Worm (Caenorhabditis elegans) whole organism, dauer: ENCODE data around the gene dmsr-1.
"Not testable (repeated sequence)": the region's sequence is repeated elsewhere in the genome, so short reads cannot be mapped to it uniquely, and the experiment has no call there.

Experiments used
- unc-62 ChIP-seq: sonication (generic microtip); optimal IDR thresholded peaks from 2 replicates; lab custom pipeline; 2017; ENCODE audit warnings: missing biosample characterization, missing genetic modification reagents, missing genetic modification characterization

Gene dmsr-1

DNA sequence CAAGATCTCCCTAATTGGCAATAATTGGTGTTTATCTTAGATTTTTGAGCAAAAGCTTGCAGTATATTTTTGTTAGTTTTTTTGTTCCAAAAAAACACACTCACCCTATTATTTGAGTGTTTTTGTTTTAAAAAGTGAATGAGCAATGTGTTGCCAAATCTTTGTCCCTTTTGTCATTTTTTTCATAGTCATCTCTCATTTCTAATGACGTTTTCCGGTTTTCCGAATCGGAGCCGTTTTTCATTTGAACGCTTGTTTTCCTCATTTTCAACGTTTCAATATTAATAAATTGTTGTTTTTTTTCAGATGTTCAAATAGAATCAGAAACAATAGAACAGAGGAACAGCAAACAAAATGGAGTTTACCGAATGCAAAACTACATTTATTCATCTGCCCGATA is at the start of gene dmsr-1:
Gene dmsr-1 (plus strand): TSS at position 301 of the 400 bp plus-strand sequence.
- TF ChIP-seq unc-62 (GFP tag; lab: Kevin White, UChicago): no peak

DNA sequence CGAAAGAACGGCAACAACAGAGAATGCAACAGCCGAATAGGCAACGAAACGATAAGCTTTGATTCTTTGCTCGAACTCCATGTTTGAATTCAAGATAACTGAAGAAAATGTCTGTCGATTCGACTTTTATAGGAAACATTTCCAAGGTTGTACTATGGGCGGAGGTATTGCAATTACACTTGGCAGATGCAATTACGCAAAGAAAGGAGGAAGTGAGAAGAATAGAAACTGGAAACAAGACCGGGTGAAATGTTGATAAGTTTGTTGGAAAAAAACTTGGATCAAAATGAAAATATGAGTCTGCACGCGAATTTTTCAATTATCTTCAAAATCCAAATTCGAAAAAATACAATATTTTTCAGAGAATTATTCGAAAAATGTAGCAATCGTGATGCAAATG is 48.8 kb upstream of the dmsr-1 start, which contains the start of gene col-155:
Gene col-155 (minus strand): TSS at position 101 of the 400 bp plus-strand sequence.
- TF ChIP-seq unc-62 (GFP tag; lab: Kevin White, UChicago): no peak

ce11 chrV:11390394-11390793 is 48.2 kb upstream of the dmsr-1 start, which contains the start of the genes K03B8.11 and K03B8.14:
TSS of gene K03B8.11 (minus strand) at chrV:11390494.
TSS of gene K03B8.14 (plus strand) at chrV:11390503.
- TF ChIP-seq unc-62 (GFP tag; lab: Kevin White, UChicago): no peak

ce11 chrV:11392020-11392419 is 46.5 kb upstream of the dmsr-1 start, which contains the start of gene nas-16:
TSS of gene nas-16 (plus strand) at chrV:11392320.
- TF ChIP-seq unc-62 (GFP tag; lab: Kevin White, UChicago): no peak

ce11 chrV:11395024-11395423 is 43.5 kb upstream of the dmsr-1 start, which contains the start of gene K03B8.4:
TSS of gene K03B8.4 (minus strand) at chrV:11395124.
- not testable (repeated sequence) for TF ChIP-seq unc-62 (GFP tag; lab: Kevin White, UChicago)

DNA sequence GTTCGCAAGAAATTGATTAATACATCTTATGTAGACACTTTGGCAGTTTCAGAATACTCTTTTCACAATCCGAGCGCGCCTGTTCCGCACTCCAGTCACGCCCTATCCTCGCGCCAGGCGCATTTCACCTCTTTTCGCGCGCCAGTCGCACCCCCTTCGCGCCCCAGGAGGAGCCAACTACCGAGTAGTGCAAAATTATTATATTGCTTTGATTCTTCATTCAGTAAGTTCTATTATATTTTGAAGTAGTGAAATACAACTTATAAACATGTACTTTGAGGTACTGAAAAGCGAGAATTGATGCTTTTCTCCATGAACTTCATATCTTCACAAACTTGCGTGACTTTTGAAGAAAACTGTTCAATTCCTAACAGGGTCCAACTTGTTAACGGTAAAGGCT is 42.4 kb upstream of the dmsr-1 start, which contains the start of gene nas-18:
Gene nas-18 (plus strand): TSS at position 301 of the 400 bp plus-strand sequence.
- not testable (repeated sequence) for TF ChIP-seq unc-62 (GFP tag; lab: Kevin White, UChicago)

DNA sequence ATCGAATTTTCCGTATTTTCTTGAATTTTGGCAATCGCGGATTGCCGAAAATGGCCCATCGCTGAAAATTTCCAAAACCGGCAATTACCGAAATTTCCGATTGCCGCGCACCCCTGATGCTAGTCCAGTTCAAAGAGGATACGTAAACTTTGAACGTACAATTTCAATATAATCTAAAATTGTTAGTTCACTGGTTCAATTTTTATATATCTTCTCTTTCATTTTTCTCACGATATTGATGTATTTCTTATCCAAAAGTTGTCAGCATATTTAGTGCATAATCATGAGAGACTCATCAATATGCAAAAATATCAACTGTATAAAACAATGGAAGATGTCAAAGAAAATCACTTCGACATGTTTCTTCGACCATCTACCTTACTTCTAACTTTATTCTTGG is 39.9 kb upstream of the dmsr-1 start, which contains the start of gene nas-17:
Gene nas-17 (plus strand): TSS at position 301 of the 400 bp plus-strand sequence.
- TF ChIP-seq unc-62 (GFP tag; lab: Kevin White, UChicago): no peak

DNA sequence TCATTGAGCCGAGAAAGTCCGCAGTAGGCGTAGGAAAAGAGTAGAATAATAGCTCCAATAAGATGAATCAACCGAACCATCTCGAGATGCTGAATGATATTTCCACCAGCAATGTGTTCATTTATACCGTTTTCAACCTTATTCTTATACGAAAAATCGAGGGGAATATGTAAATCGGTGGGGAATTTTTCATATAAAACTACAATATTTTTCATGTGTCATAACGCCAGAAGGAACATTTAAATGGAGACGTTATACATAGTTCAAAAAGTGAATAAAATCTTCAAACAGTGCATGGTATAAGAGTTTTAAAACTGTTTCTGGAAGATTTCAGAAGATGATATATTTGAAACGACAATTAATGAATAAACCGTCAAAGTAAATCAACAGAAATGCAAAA is 36.0 kb upstream of the dmsr-1 start, which contains the start of gene nas-19:
Gene nas-19 (minus strand): TSS at position 101 of the 400 bp plus-strand sequence.
- no peak for TF ChIP-seq unc-62 (GFP tag; lab: Kevin White, UChicago)

DNA sequence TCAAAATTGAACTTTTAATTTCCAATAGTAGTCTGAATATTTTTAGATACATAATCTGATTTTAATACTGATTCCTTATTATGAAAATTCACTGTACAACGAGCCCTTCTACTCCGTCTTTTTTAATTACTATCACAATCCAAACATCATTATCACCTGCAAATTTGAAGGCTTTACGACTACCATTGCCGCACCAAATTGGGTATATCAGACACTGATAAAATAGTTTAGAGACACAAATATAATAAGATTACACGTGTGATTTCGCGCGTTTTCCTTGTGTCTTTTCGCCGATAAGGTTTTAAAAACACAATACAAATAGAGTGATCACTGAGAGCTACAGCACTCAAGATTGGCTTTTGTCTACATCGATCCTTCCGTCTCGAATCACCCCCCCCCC is 35.5 kb upstream of the dmsr-1 start:
- TF ChIP-seq unc-62 (GFP tag; lab: Kevin White, UChicago): no peak

DNA sequence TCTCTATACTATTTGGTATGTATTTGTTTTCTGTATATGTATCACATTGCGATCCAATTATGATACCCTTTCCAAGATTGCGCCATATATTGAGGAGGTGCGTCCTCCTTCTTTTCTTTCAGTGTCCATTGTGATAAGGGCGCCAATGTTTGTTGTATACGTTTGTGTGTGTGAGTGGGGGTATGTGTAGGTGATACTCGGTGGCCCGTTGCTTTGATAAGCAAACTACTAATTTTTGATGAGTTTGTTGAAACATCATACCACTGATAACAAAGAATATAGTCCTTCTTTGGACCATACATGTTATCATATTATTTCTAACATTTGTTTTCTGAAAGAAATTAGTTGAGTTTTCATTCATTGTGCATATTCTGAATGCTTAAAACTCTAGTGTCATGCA is 34.9 kb upstream of the dmsr-1 start:
- TF ChIP-seq unc-62 (GFP tag; lab: Kevin White, UChicago): no peak

DNA sequence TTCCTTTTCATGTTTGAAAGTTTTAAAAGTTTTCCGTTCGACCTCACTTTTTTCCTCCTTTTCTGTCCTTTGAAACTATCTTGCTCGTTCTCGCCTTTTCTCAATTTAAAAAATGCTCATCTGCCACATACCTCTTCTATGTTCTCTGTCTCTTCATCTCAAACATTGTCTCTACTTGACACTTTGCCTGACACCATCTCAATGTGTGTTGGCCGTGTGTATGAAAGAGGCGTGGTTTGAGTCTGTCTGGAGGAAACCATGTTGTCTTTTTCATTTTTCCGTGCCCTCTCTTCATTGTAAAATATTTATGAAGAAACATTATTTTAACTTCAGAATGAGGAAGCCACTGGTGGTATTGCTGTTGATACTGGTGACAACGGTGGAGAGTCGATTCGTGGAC is 31.3 kb upstream of the dmsr-1 start, which contains the start of gene K03B8.6:
Gene K03B8.6 (plus strand): TSS at position 334 of the 400 bp plus-strand sequence.
- TF ChIP-seq unc-62 (GFP tag; lab: Kevin White, UChicago): no peak

ce11 chrV:11410902-11411561 is 27.5 kb upstream of the dmsr-1 start, which contains the start of the genes K03B8.8 and grl-3:
TSS of gene K03B8.8 (minus strand) at chrV:11411002.
TSS of gene grl-3 (plus strand) at chrV:11411511.
- TF ChIP-seq unc-62 (GFP tag; lab: Kevin White, UChicago): no peak

- no peak for TF ChIP-seq unc-62 (GFP tag; lab: Kevin White, UChicago)
Observed at ce11 chrV:11412125-11412524, 26.4 kb upstream of the dmsr-1 start.

DNA sequence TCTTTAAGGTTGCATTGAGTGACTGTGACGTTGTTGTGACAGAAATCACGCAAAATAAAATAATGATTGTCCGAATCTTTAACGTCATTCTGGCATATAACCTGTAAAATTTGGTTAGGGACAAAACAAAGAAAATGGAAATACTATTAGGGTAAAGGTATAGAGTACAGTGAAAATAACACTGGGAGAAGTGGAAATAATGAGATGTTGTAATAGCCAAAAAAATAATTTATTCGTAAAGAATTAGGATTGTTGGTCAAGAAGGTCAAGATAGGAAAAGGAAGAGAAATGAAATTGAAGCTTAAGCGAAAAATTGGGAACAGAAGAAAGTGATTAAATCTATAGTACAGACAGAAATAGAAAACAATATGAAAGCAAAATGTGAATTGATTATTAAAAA is 23.5 kb upstream of the dmsr-1 start, which contains the start of gene deg-3:
Gene deg-3 (minus strand): TSS at position 101 of the 400 bp plus-strand sequence.
- no peak for TF ChIP-seq unc-62 (GFP tag; lab: Kevin White, UChicago)

DNA sequence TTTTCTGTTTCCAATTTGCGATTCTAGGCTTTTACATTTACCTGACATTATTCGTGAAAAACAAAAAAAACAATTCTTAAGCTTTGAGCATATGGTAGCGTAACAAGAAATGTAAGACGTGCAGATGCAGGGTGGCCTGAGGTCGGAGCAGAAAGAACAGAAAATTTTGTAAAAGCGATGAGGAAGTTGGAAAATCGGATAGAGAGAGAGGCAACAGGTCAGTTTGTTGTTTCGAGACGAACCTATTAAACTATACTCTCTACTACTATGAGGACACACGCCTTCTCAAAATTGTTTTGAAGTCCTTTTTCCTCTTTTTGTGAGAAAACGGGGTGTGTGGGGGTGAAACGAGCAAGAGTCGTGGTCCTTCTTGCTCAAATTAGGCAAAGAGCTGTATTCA is 17.0 kb upstream of the dmsr-1 start, which contains the start of gene des-2:
Gene des-2 (minus strand): TSS at position 101 of the 400 bp plus-strand sequence.
- no peak for TF ChIP-seq unc-62 (GFP tag; lab: Kevin White, UChicago)

DNA sequence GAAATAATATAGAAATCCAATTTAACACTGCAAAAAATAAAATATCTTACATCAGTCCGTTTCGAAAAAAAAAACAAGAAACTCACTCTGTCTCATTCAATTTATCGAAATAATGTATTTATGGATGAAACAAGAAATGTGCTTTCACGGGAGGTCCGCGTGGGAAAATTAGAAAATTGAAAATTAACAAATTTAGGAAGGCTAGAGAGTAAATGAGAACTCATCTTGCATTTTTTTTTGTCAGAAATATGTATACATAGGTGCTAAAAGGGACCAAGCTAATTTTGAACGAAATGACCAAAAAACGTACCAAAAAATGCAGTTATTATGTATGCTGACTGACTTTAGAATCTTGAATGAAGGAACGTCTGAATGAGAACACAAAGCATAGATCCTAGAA is 14.0 kb upstream of the dmsr-1 start, which contains the start of gene T26H10.2:
Gene T26H10.2 (minus strand): TSS at position 101 of the 400 bp plus-strand sequence.
- no peak for TF ChIP-seq unc-62 (GFP tag; lab: Kevin White, UChicago)
